Worm (Caenorhabditis elegans) whole organism, young adult: ENCODE measurements around the gene F31F7.2.

Experiments used
- D2030.7 ChIP-seq: fragments of 200-800 bp; sonication (Bioruptor generic); IDR thresholded peaks from 2 replicates; pipeline ENCODE4 v1.3.6; 2022; ENCODE audit warnings: missing genetic modification reagents, missing genetic modification characterization, missing compliant biosample characterization
- F10E7.11 ChIP-seq: sonication (generic microtip); optimal IDR thresholded peaks from 2 replicates; lab custom pipeline; 2017; ENCODE audit warnings: mild to moderate bottlenecking, missing genetic modification characterization, moderate library complexity, missing compliant biosample characterization
- F23B12.7 ChIP-seq: sonication (generic microtip); optimal IDR thresholded peaks from 2 replicates; lab custom pipeline; 2017; ENCODE audit warnings: missing genetic modification characterization, mild to moderate bottlenecking, missing compliant biosample characterization, antibody characterized with exemption, moderate library complexity; ENCODE audit not compliant: insufficient read depth
- F33H1.4 ChIP-seq: fragments of 200-800 bp; sonication (Bioruptor generic); IDR thresholded peaks from 2 replicates; pipeline ENCODE4 v1.3.6; 2022; ENCODE audit warnings: missing genetic modification reagents, missing genetic modification characterization, missing compliant biosample characterization
- F37B4.10 ChIP-seq: fragments of 200-800 bp; sonication (Bioruptor generic); IDR thresholded peaks from 2 replicates; pipeline ENCODE4 v1.3.6; 2022; ENCODE audit warnings: missing genetic modification characterization, missing compliant biosample characterization
- F39B2.1 ChIP-seq: fragments of 200-800 bp; sonication (Bioruptor generic); IDR thresholded peaks from 2 replicates; pipeline ENCODE4 v1.3.6; 2022; ENCODE audit warnings: missing genetic modification reagents, missing genetic modification characterization, missing compliant biosample characterization
- F49E8.2 ChIP-seq: sonication (generic microtip); optimal IDR thresholded peaks from 3 replicates; lab custom pipeline; 2017; ENCODE audit warnings: missing genetic modification characterization, mild to moderate bottlenecking, missing compliant biosample characterization, antibody characterized with exemption, moderate library complexity; ENCODE audit not compliant: insufficient read depth
- K12H6.12 ChIP-seq: fragments of 200-800 bp; sonication (Bioruptor generic); optimal IDR thresholded peaks from 2 replicates; lab custom pipeline; 2018; ENCODE audit warnings: mild to moderate bottlenecking, missing genetic modification characterization, missing compliant biosample characterization
- Y53F4B.3 ChIP-seq: fragments of 200-800 bp; sonication (Bioruptor generic); IDR thresholded peaks from 2 replicates; pipeline ENCODE4 v1.3.6; 2022; ENCODE audit warnings: missing genetic modification reagents, missing genetic modification characterization, missing compliant biosample characterization
- Y56A3A.18 ChIP-seq: fragments of 200-800 bp; sonication (Bioruptor generic); IDR thresholded peaks from 2 replicates; pipeline ENCODE4 v1.3.6; 2022; ENCODE audit warnings: missing genetic modification reagents, missing genetic modification characterization, missing compliant biosample characterization
- ZK185.1 ChIP-seq: sonication (generic microtip); optimal IDR thresholded peaks from 2 replicates; lab custom pipeline; 2016; ENCODE audit warnings: mild to moderate bottlenecking, missing genetic modification characterization, missing compliant biosample characterization; ENCODE audit not compliant: poor library complexity, severe bottlenecking
- ama-1 ChIP-seq, 3 experiments: fragments of 150-350 bp in 1 of 3; sonication (generic microtip) in 2 of 3; optimal IDR thresholded peaks; 2 replicates each; lab custom pipeline; 2014 to 2018; ENCODE audit warnings: missing biosample characterization in 2 of 3, missing genetic modification characterization in 2 of 3, missing genetic modification reagents in 2 of 3
- athp-1 ChIP-seq: sonication (generic microtip); optimal IDR thresholded peaks from 2 replicates; lab custom pipeline; 2017; ENCODE audit warnings: mild to moderate bottlenecking, missing genetic modification characterization, missing compliant biosample characterization
- attf-5 ChIP-seq: fragments of 200-800 bp; sonication (Bioruptor generic); optimal IDR thresholded peaks from 2 replicates; lab custom pipeline; 2018; ENCODE audit warnings: mild to moderate bottlenecking, missing genetic modification characterization, missing compliant biosample characterization
- cebp-1 ChIP-seq, 2 experiments: fragments of 200-800 bp in 1 of 2; sonication (Bioruptor generic) in 1 of 2; sonication (generic microtip) in 1 of 2; IDR thresholded peaks in 1 of 2; optimal IDR thresholded peaks in 1 of 2; 2 replicates each; pipeline versions ENCODE4 v1.3.6 to Lab custom; 2017 to 2022; ENCODE audit warnings: missing compliant biosample characterization in 2 of 2, missing genetic modification characterization in 2 of 2, mild to moderate bottlenecking in 1 of 2, missing genetic modification reagents in 1 of 2, moderate library complexity in 1 of 2
- cebp-2 ChIP-seq: fragments of 200-800 bp; sonication (Bioruptor generic); IDR thresholded peaks from 2 replicates; pipeline ENCODE4 v1.3.6; 2022; ENCODE audit warnings: missing genetic modification characterization, missing compliant biosample characterization
- ceh-91 ChIP-seq: fragments of 200-800 bp; sonication (Bioruptor generic); IDR thresholded peaks from 2 replicates; pipeline ENCODE4 v1.3.6; 2022; ENCODE audit warnings: missing genetic modification reagents, missing genetic modification characterization, missing compliant biosample characterization
- efl-1 ChIP-seq: fragments of 150-350 bp; optimal IDR thresholded peaks from 2 replicates; lab custom pipeline; 2014; ENCODE audit warnings: missing biosample characterization, missing genetic modification reagents, missing genetic modification characterization
- gei-17 ChIP-seq: fragments of 200-800 bp; sonication (Bioruptor generic); optimal IDR thresholded peaks from 2 replicates; lab custom pipeline; 2018; ENCODE audit warnings: mild to moderate bottlenecking, missing genetic modification characterization, missing compliant biosample characterization
- him-1 ChIP-seq: sonication (generic microtip); optimal IDR thresholded peaks from 2 replicates; lab custom pipeline; 2016; ENCODE audit warnings: missing genotype, missing genetic modification reagents, missing genetic modification characterization, missing compliant biosample characterization
- hmg-1.2 ChIP-seq: fragments of 200-800 bp; sonication (Bioruptor generic); IDR thresholded peaks from 2 replicates; pipeline ENCODE4 v1.3.6; 2022; ENCODE audit warnings: missing genetic modification reagents, missing genetic modification characterization, missing compliant biosample characterization
- hsf-1 ChIP-seq: fragments of 200-800 bp; sonication (Bioruptor generic); IDR thresholded peaks from 2 replicates; pipeline ENCODE4 v1.3.6; 2022; ENCODE audit warnings: missing genetic modification reagents, missing genetic modification characterization, missing compliant biosample characterization
- lsl-1 ChIP-seq: fragments of 200-800 bp; sonication (Bioruptor generic); optimal IDR thresholded peaks from 2 replicates; lab custom pipeline; 2018; ENCODE audit warnings: mild to moderate bottlenecking, missing genetic modification characterization, moderate library complexity, missing compliant biosample characterization
- lsy-27 ChIP-seq: sonication (generic microtip); optimal IDR thresholded peaks from 2 replicates; lab custom pipeline; 2017; ENCODE audit warnings: missing genetic modification characterization, mild to moderate bottlenecking, missing compliant biosample characterization, antibody characterized with exemption, missing genotype, borderline replicate concordance; ENCODE audit not compliant: insufficient read depth
- madf-6 ChIP-seq: fragments of 200-800 bp; sonication (Bioruptor generic); IDR thresholded peaks from 2 replicates; pipeline ENCODE4 v1.3.6; 2022; ENCODE audit warnings: missing genetic modification reagents, missing genetic modification characterization, missing compliant biosample characterization
- madf-8 ChIP-seq: fragments of 200-800 bp; sonication (Bioruptor generic); conservative IDR thresholded peaks from 2 replicates; pipeline ENCODE4 v1.3.6; 2022; ENCODE audit warnings: missing genetic modification reagents, missing genetic modification characterization, missing compliant biosample characterization
- nfya-1 ChIP-seq: sonication (generic microtip); optimal IDR thresholded peaks from 2 replicates; lab custom pipeline; 2017; ENCODE audit warnings: antibody characterized with exemption, missing compliant biosample characterization, missing genetic modification characterization, borderline replicate concordance; ENCODE audit not compliant: insufficient read depth
- nfya-2 ChIP-seq: fragments of 200-800 bp; sonication (Bioruptor generic); IDR thresholded peaks from 2 replicates; pipeline ENCODE4 v1.3.6; 2022; ENCODE audit warnings: missing genetic modification reagents, missing genetic modification characterization, missing compliant biosample characterization
- nhr-179 ChIP-seq: sonication (generic microtip); optimal IDR thresholded peaks from 2 replicates; lab custom pipeline; 2016; ENCODE audit warnings: mild to moderate bottlenecking, missing genetic modification characterization, missing compliant biosample characterization
- nhr-80 ChIP-seq: sonication (generic microtip); optimal IDR thresholded peaks from 2 replicates; lab custom pipeline; 2016; ENCODE audit warnings: missing genetic modification characterization, missing compliant biosample characterization
- nhr-90 ChIP-seq: sonication (generic microtip); optimal IDR thresholded peaks from 2 replicates; lab custom pipeline; 2016; ENCODE audit warnings: missing genotype, mild to moderate bottlenecking, missing genetic modification characterization, missing compliant biosample characterization
- pha-4 ChIP-seq: fragments of 150-350 bp; sonication (generic microtip); optimal IDR thresholded peaks from 2 replicates; lab custom pipeline; 2014; ENCODE audit warnings: missing biosample characterization, missing genetic modification reagents, missing genetic modification characterization
- rec-8 ChIP-seq, 2 experiments: sonication (generic microtip); optimal IDR thresholded peaks; 2 replicates each; lab custom pipeline; 2016; ENCODE audit warnings: mild to moderate bottlenecking in 2 of 2, missing genetic modification characterization in 2 of 2, missing genetic modification reagents in 2 of 2, missing genotype in 2 of 2, missing biosample characterization in 1 of 2, missing compliant biosample characterization in 1 of 2, moderate library complexity in 1 of 2
- sea-2 ChIP-seq: fragments of 200-800 bp; sonication (Bioruptor generic); IDR thresholded peaks from 2 replicates; pipeline ENCODE4 v1.3.6; 2022; ENCODE audit warnings: missing genetic modification characterization, missing compliant biosample characterization
- snpc-3.4 ChIP-seq: sonication (generic microtip); optimal IDR thresholded peaks from 2 replicates; lab custom pipeline; 2017; ENCODE audit warnings: missing genetic modification characterization, mild to moderate bottlenecking, missing compliant biosample characterization, antibody characterized with exemption, moderate library complexity, missing genotype, missing genetic modification reagents
- somi-1 ChIP-seq: fragments of 200-800 bp; sonication (Bioruptor generic); optimal IDR thresholded peaks from 2 replicates; lab custom pipeline; 2018; ENCODE audit warnings: mild to moderate bottlenecking, missing genetic modification characterization, missing compliant biosample characterization
- tbp1 ChIP-seq: fragments of 200-800 bp; sonication (Bioruptor generic); optimal IDR thresholded peaks from 2 replicates; lab custom pipeline; 2018; ENCODE audit warnings: mild to moderate bottlenecking, missing genetic modification characterization, missing compliant biosample characterization
- tlf-1 ChIP-seq: fragments of 200-800 bp; sonication (Bioruptor generic); optimal IDR thresholded peaks from 2 replicates; lab custom pipeline; 2018; ENCODE audit warnings: mild to moderate bottlenecking, missing genetic modification characterization, missing compliant biosample characterization
- xnd-1 ChIP-seq: sonication (generic microtip); optimal IDR thresholded peaks from 2 replicates; lab custom pipeline; 2016; ENCODE audit warnings: missing genotype, missing genetic modification reagents, missing genetic modification characterization, missing compliant biosample characterization
- zim-3 ChIP-seq: sonication (generic microtip); optimal IDR thresholded peaks from 2 replicates; lab custom pipeline; 2017; ENCODE audit warnings: mild to moderate bottlenecking, missing genetic modification characterization, moderate library complexity, missing compliant biosample characterization

The F31F7.2 gene

ce11 chrV:6267237-6267812 is 3.3 kb upstream of the F31F7.2 start, which contains the start of gene mrck-1 (continued):
- TF ChIP-seq gei-17 (GFP tag; lab: Kevin White, UChicago): peak; percentile 36
- peak; percentile 87 for TF ChIP-seq nhr-80 (tag; lab: Kevin White, UChicago)
- TF ChIP-seq F23B12.7 (tag; lab: Kevin White, UChicago): peak; percentile 39
- TF ChIP-seq tbp1 (GFP tag; lab: Kevin White, UChicago): peak; percentile 57

DNA sequence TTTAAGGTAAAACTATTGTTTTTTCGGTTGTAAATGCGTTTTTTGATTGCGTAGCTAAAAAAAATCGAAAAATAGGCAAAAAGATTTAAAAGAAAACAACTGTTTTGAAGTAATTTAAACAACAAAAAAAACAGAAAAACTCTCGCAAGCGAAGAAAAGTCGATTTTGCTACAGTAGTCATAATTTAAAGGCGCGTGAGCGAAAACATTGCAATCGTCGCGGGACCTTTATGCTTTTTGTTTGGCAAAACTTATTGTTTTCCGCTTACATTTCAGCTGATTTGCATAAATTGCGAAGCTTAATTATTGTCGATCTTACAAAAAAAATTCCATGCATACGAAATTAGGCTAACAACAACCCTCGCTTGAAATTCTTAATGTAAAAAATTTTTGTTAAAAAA is 2.7 kb upstream of the F31F7.2 start:
- TF ChIP-seq somi-1 (GFP tag; lab: Kevin White, UChicago) (no peak), efl-1 (GFP tag; lab: Kevin White, UChicago) (no peak), nfya-2 (no peak), attf-5 (GFP tag; lab: Kevin White, UChicago) (no peak), xnd-1 (tag; lab: Kevin White, UChicago) (peak; percentile 89), Y56A3A.18 (GFP tag; lab: Robert Waterston, UW) (no peak), hsf-1 (GFP tag; lab: Robert Waterston, UW) (no peak), F10E7.11 (tag; lab: Kevin White, UChicago) (no peak), snpc-3.4 (tag; lab: Kevin White, UChicago) (no peak), zim-3 (tag; lab: Kevin White, UChicago) (no peak), D2030.7 (GFP tag; lab: Robert Waterston, UW) (peak; percentile 44; the same call in 1 of the 2 replicates), madf-6 (peak; percentile 91), him-1 (tag; lab: Kevin White, UChicago) (no peak), rec-8 (tag; optimal IDR thresholded peaks at IDR 0.05; lab: Kevin White, UChicago) (no peak), nfya-1 (tag; lab: Kevin White, UChicago) (no peak), lsy-27 (no peak), cebp-1 (GFP tag; IDR thresholded peaks at IDR 0.05; lab: Robert Waterston, UW) (no peak), cebp-1 (tag; optimal IDR thresholded peaks at IDR 0.05; lab: Kevin White, UChicago) (no peak), lsl-1 (GFP tag; lab: Kevin White, UChicago) (peak; percentile 91), F39B2.1 (no peak), pha-4 (tag; lab: Kevin White, UChicago) (no peak), madf-8 (GFP tag; lab: Robert Waterston, UW) (peak; percentile 85), ZK185.1 (tag; lab: Kevin White, UChicago) (no peak), F33H1.4 (GFP tag; lab: Robert Waterston, UW) (peak; percentile 87), hmg-1.2 (GFP tag; lab: Robert Waterston, UW) (no peak), nhr-90 (no peak), Y53F4B.3 (no peak), nhr-179 (tag; lab: Kevin White, UChicago) (no peak), sea-2 (GFP tag; lab: Robert Waterston, UW) (no peak), ceh-91 (GFP tag; lab: Robert Waterston, UW) (0 out of 2 replicates have a peak, but pooled peaks have one; percentile 31), F37B4.10 (GFP tag; lab: Robert Waterston, UW) (no peak), K12H6.12 (tag; lab: Kevin White, UChicago) (no peak), tlf-1 (no peak), athp-1 (tag; lab: Kevin White, UChicago) (no peak), F23B12.7 (tag; lab: Kevin White, UChicago) (no peak), F49E8.2 (tag; lab: Kevin White, UChicago) (peak; percentile 26), ama-1 (optimal IDR thresholded peaks at IDR 0.05; lab: Kevin White, UChicago) (no peak), ama-1 (GFP tag; optimal IDR thresholded peaks at IDR 0.05; lab: Kevin White, UChicago) (no peak), cebp-2 (GFP tag; lab: Robert Waterston, UW) (no peak)
